Worm (Caenorhabditis elegans): ENCODE data around the gene B0464.6.

DNA sequence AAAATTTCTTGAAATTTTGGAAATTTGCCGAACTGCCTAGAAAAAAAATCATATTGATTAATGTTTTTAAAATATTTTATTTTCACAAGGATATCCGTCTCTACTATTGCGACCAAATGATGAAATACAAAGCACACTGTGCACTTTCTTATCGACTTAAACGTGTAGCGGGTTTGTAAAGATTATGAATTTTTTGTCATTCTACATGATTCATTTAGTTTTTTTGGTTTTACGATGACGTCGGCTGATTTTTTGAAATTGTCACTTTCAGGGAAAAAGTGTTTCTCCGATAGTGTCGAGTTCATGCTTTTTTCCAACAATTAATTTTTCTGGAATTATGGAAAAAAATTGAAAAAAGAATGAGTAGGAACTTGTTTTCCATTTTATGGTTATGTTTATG, 10.8 kb upstream of the B0464.6 start:
- TF ChIP-seq zip-5 (tag; optimal IDR thresholded peaks at IDR 0.05) (no peak), npax-4 (tag; optimal IDR thresholded peaks at IDR 0.05) (no peak), ttx-3 (tag; optimal IDR thresholded peaks at IDR 0.05) (no peak), ceh-18 (tag; optimal IDR thresholded peaks at IDR 0.05) (no peak), odd-2 (tag; optimal IDR thresholded peaks at IDR 0.05) (no peak), ceh-31 (tag; optimal IDR thresholded peaks at IDR 0.05) (no peak)

Measured in whole organism, late embryonic.